Worm (Caenorhabditis elegans) whole organism, L1 larva: ENCODE data around the gene Y43F8B.29.

ENCODE experiments used
- C16A3.4 ChIP-seq: fragments of 150-350 bp; optimal IDR thresholded peaks from 2 replicates; lab custom pipeline; 2014; ENCODE audit warnings: missing biosample characterization, missing genetic modification characterization
- C34B4.2 ChIP-seq: sonication (generic microtip); optimal IDR thresholded peaks from 2 replicates; lab custom pipeline; 2017; ENCODE audit warnings: mild to moderate bottlenecking, missing genetic modification characterization, missing compliant biosample characterization
- alr-1 ChIP-seq: fragments of 200-800 bp; sonication (Bioruptor generic); optimal IDR thresholded peaks from 2 replicates; lab custom pipeline; 2018; ENCODE audit warnings: borderline replicate concordance, mild to moderate bottlenecking, missing genetic modification characterization, missing compliant biosample characterization
- aly-2 ChIP-seq: fragments of 150-350 bp; optimal IDR thresholded peaks from 2 replicates; lab custom pipeline; 2014; ENCODE audit warnings: missing biosample characterization, missing genetic modification characterization
- ama-1 ChIP-seq: fragments of 150-350 bp; optimal IDR thresholded peaks from 2 replicates; lab custom pipeline; 2014
- blmp-1 ChIP-seq: fragments of 150-350 bp; optimal IDR thresholded peaks from 2 replicates; lab custom pipeline; 2014; ENCODE audit warnings: missing biosample characterization, missing genetic modification characterization
- ceh-82 ChIP-seq, 3 experiments: fragments of 150-350 bp in 1 of 3; sonication (generic microtip) in 2 of 3; optimal IDR thresholded peaks; 2 replicates each; lab custom pipeline; 2014 to 2017; ENCODE audit warnings: missing biosample characterization in 3 of 3, missing genetic modification characterization in 3 of 3
- ceh-90 ChIP-seq: sonication (generic microtip); optimal IDR thresholded peaks from 2 replicates; lab custom pipeline; 2016; ENCODE audit warnings: missing genetic modification characterization, missing compliant biosample characterization
- ces-1 ChIP-seq: fragments of 150-350 bp; optimal IDR thresholded peaks from 2 replicates; lab custom pipeline; 2014; ENCODE audit warnings: missing biosample characterization, missing genetic modification reagents, missing genetic modification characterization
- dsc-1 ChIP-seq: sonication (generic microtip); optimal IDR thresholded peaks from 2 replicates; lab custom pipeline; 2016; ENCODE audit warnings: mild to moderate bottlenecking, missing genetic modification characterization, missing compliant biosample characterization
- efl-1 ChIP-seq, 4 experiments: fragments of 150-350 bp; optimal IDR thresholded peaks in 3 of 4; peaks in 1 of 4; 1 replicate in 1 of 4; 2 replicates in 3 of 4; lab custom pipeline; 2014; ENCODE audit warnings: missing biosample characterization in 2 of 4, missing genetic modification characterization in 2 of 4, missing genetic modification reagents in 2 of 4
- efl-3 ChIP-seq: fragments of 200-800 bp; sonication (Bioruptor generic); optimal IDR thresholded peaks from 2 replicates; lab custom pipeline; 2018; ENCODE audit warnings: mild to moderate bottlenecking, missing genetic modification characterization, missing compliant biosample characterization
- egl-13 ChIP-seq: sonication (generic microtip); optimal IDR thresholded peaks from 2 replicates; lab custom pipeline; 2016; ENCODE audit warnings: missing genotype, missing genetic modification reagents, missing genetic modification characterization, missing compliant biosample characterization
- ets-5 ChIP-seq: fragments of 200-800 bp; sonication (Bioruptor generic); IDR thresholded peaks from 2 replicates; pipeline ENCODE4 v1.3.6; 2022; ENCODE audit warnings: missing genetic modification characterization, missing compliant biosample characterization
- fkh-4 ChIP-seq: sonication (generic microtip); optimal IDR thresholded peaks from 2 replicates; lab custom pipeline; 2016; ENCODE audit warnings: missing compliant biosample characterization, missing genetic modification characterization, borderline replicate concordance
- hlh-17 ChIP-seq: fragments of 200-800 bp; sonication (Bioruptor generic); optimal IDR thresholded peaks from 2 replicates; lab custom pipeline; 2018; ENCODE audit warnings: missing genetic modification characterization, mild to moderate bottlenecking, missing compliant biosample characterization, moderate library complexity, borderline replicate concordance
- hlh-4 ChIP-seq: sonication (generic microtip); optimal IDR thresholded peaks from 2 replicates; lab custom pipeline; 2016; ENCODE audit warnings: mild to moderate bottlenecking, missing genetic modification characterization, missing compliant biosample characterization
- irx-1 ChIP-seq: sonication (generic microtip); optimal IDR thresholded peaks from 2 replicates; lab custom pipeline; 2016; ENCODE audit warnings: missing genetic modification characterization, missing compliant biosample characterization
- lin-13 ChIP-seq: fragments of 150-350 bp; optimal IDR thresholded peaks from 2 replicates; lab custom pipeline; 2014; ENCODE audit warnings: missing biosample characterization, missing genetic modification reagents, missing genetic modification characterization
- lir-3 ChIP-seq: sonication (generic microtip); optimal IDR thresholded peaks from 2 replicates; lab custom pipeline; 2016; ENCODE audit warnings: mild to moderate bottlenecking, missing genetic modification characterization, moderate library complexity, missing compliant biosample characterization; ENCODE audit not compliant: poor library complexity
- mdl-1 ChIP-seq, 2 experiments: fragments of 150-350 bp; optimal IDR thresholded peaks; 2 replicates each; lab custom pipeline; 2014 to 2017; ENCODE audit warnings: missing biosample characterization in 2 of 2, missing genetic modification characterization in 2 of 2, inconsistent platforms in 1 of 2
- nhr-19 ChIP-seq: fragments of 200-800 bp; sonication (Bioruptor generic); conservative IDR thresholded peaks from 2 replicates; pipeline ENCODE4 v1.3.6; 2022; ENCODE audit warnings: missing genetic modification characterization, missing compliant biosample characterization
- nhr-71 ChIP-seq: sonication (generic microtip); optimal IDR thresholded peaks from 2 replicates; lab custom pipeline; 2016; ENCODE audit warnings: mild to moderate bottlenecking, missing genetic modification characterization, moderate library complexity, missing compliant biosample characterization
- nhr-77 ChIP-seq: fragments of 150-350 bp; optimal IDR thresholded peaks from 2 replicates; lab custom pipeline; 2014; ENCODE audit warnings: missing biosample characterization, missing genetic modification characterization
- nhr-84 ChIP-seq: sonication (generic microtip); optimal IDR thresholded peaks from 2 replicates; lab custom pipeline; 2017; ENCODE audit warnings: missing biosample characterization, missing genetic modification characterization
- nhr-85 ChIP-seq: sonication (generic microtip); peaks from one replicate; lab custom pipeline; 2016; ENCODE audit warnings: missing genetic modification characterization, inconsistent platforms, missing compliant biosample characterization
- rnt-1 ChIP-seq: sonication (generic microtip); optimal IDR thresholded peaks from 2 replicates; lab custom pipeline; 2016; ENCODE audit warnings: mild to moderate bottlenecking, missing genetic modification characterization, moderate library complexity, missing compliant biosample characterization
- snpc-4 ChIP-seq: fragments of 150-350 bp; optimal IDR thresholded peaks from 2 replicates; lab custom pipeline; 2014; ENCODE audit warnings: missing biosample characterization, missing genetic modification characterization
- sox-4 ChIP-seq: sonication (generic microtip); optimal IDR thresholded peaks from 2 replicates; lab custom pipeline; 2016; ENCODE audit warnings: missing genetic modification characterization, missing compliant biosample characterization
- unc-130 ChIP-seq: fragments of 150-350 bp; optimal IDR thresholded peaks from 2 replicates; lab custom pipeline; 2017; ENCODE audit warnings: missing biosample characterization, missing genetic modification characterization, inconsistent platforms
- unc-98 ChIP-seq: fragments of 200-800 bp; sonication (Bioruptor generic); IDR thresholded peaks from 2 replicates; pipeline ENCODE4 v1.3.6; 2022; ENCODE audit warnings: missing genetic modification characterization, missing compliant biosample characterization
- zag-1 ChIP-seq: fragments of 150-350 bp; optimal IDR thresholded peaks from 2 replicates; lab custom pipeline; 2014; ENCODE audit warnings: missing biosample characterization, missing genetic modification characterization
- zip-4 ChIP-seq: fragments of 200-800 bp; sonication (Bioruptor generic); optimal IDR thresholded peaks from 2 replicates; lab custom pipeline; 2018; ENCODE audit warnings: mild to moderate bottlenecking, missing genetic modification characterization, moderate library complexity, missing compliant biosample characterization

The Y43F8B.29 gene

ce11 chrV:19455650-19456049, 35.8 kb upstream of the Y43F8B.29 start, which contains the start of the genes Y43F8B.13 and Y43F8B.14:
TSS of gene Y43F8B.13 (plus strand) at chrV:19455950.
TSS of gene Y43F8B.14 (minus strand) at chrV:19455971.
- TF ChIP-seq hlh-17 (GFP tag; lab: Kevin White, UChicago) = no peak
- no peak for TF ChIP-seq nhr-85 (tag; lab: Kevin White, UChicago)
- no peak for TF ChIP-seq ceh-90 (tag; lab: Kevin White, UChicago)
- no peak for TF ChIP-seq C16A3.4 (tag; lab: Kevin White, UChicago)

- TF ChIP-seq efl-1 (optimal IDR thresholded peaks at IDR 0.05; lab: Kevin White, UChicago) (no peak), efl-1 (GFP tag; optimal IDR thresholded peaks at IDR 0.05 in 1 of 2; lab: Kevin White, UChicago) (peak in 1 of 2 experiments; percentile 52), rnt-1 (no peak)
Observed at ce11 chrV:19457120-19457519, 34.3 kb upstream of the Y43F8B.29 start, which contains the start of gene Y43F8B.24. TSS of gene Y43F8B.24 (plus strand) at chrV:19457420.

DNA sequence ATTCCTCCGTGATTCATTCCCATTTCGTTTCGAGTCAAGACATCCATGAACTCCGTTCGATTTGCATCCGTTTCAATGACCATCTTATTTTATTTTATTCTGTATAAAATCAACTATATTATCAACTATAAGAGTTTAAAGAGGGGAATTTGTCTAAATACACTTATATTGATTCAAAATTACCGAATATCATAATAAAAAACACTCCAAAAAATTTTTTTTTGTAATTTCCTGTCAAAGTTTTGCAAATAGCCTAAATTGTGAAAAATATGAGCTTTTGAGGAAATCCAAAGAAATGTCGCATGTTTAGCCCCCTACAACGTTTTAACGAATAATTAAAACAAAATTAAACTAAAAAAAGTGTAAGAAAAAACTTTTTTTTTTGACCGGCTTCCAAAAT, 29.4 kb upstream of the Y43F8B.29 start, which contains the start of gene Y43F8B.15:
Y43F8B.15 (minus strand) TSS at position 101 of the 400 bp plus-strand sequence.
- TF ChIP-seq blmp-1 (tag; lab: Kevin White, UChicago) (no peak), nhr-71 (tag; lab: Kevin White, UChicago) (no peak), sox-4 (tag; lab: Kevin White, UChicago) (no peak), lin-13 (GFP tag; lab: Kevin White, UChicago) (no peak), C34B4.2 (tag; lab: Kevin White, UChicago) (no peak), rnt-1 (no peak), fkh-4 (tag; lab: Kevin White, UChicago) (no peak), dsc-1 (tag; lab: Kevin White, UChicago) (no peak), aly-2 (tag; lab: Kevin White, UChicago) (no peak), ama-1 (lab: Kevin White, UChicago) (no peak), unc-98 (no peak), nhr-77 (tag; lab: Kevin White, UChicago) (no peak), nhr-19 (no peak), hlh-4 (tag; lab: Kevin White, UChicago) (no peak), lir-3 (tag; lab: Kevin White, UChicago) (no peak), unc-130 (tag; lab: Kevin White, UChicago) (no peak), mdl-1 (tag; optimal IDR thresholded peaks at IDR 0.05; lab: Kevin White, UChicago) (no peak), egl-13 (tag; lab: Kevin White, UChicago) (no peak), ces-1 (GFP tag; lab: Kevin White, UChicago) (no peak), ets-5 (no peak)

ce11 chrV:19462612-19463011, 28.8 kb upstream of the Y43F8B.29 start, which contains the start of gene Y43F8B.25:
TSS of gene Y43F8B.25 (plus strand) at chrV:19462912.
- TF ChIP-seq zag-1 (tag; lab: Kevin White, UChicago) (no peak), ceh-82 (tag; optimal IDR thresholded peaks at IDR 0.05; lab: Kevin White, UChicago) (no peak), snpc-4 (tag; lab: Kevin White, UChicago) (no peak), irx-1 (tag; lab: Kevin White, UChicago) (no peak), efl-3 (GFP tag; lab: Kevin White, UChicago) (no peak), nhr-84 (tag; lab: Kevin White, UChicago) (no peak), alr-1 (no peak), ama-1 (lab: Kevin White, UChicago) (no peak), nhr-19 (no peak), zip-4 (GFP tag; lab: Kevin White, UChicago) (no peak)

DNA sequence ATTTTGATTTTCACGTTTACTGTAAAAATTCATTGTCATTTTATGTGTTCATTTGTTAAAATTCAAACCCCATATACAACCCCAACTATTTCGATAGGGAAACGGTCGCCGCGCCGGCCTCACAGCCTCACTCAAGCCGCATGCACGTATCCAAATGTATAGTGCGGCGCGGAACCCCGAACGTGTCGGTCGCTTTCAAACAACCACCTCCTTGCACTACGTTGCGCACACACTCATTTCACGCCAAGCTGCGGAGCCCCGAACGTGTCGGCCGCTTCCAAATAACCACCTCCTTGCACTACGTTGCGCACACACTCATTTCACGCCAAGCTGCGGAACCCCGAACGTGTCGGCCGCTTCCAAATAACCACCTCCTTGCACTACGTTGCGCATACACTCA, 24.6 kb upstream of the Y43F8B.29 start:
- peak; percentile 48 for TF ChIP-seq snpc-4 (tag; lab: Kevin White, UChicago)
